Fruit fly (Drosophila melanogaster) Kc167 (cell line): ENCODE data around the gene dtn.

Source experiments
- h ChIP-seq: fragments of >200 bp; optimal IDR thresholded peaks from 3 replicates; lab custom pipeline; 2018; ENCODE audit warnings: missing external identifiers
- ttk ChIP-seq: sonication (Bioruptor generic); optimal IDR thresholded peaks from 2 replicates; lab custom pipeline; 2017; ENCODE audit warnings: missing external identifiers

DNA sequence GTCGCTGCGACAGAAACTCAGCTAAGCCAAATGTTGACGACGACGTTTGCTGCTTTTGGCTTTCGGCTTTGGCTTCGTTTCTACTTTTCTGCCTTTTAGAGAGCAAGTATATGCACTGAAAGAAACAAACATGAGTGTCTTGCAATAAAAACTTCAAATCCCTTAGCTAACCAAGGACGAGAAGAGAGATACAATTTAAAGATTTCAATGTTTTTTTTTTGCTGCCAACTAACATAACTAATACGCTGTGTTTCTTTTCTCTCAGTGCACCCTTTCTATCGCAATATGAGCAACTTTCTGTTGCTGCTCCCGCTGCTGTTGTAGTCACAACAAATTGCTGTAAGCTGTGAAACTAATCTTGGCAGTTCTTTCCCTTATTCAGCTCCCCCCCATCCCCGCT lies 46.0 kb upstream of the dtn start:
- no peak for TF ChIP-seq ttk
- TF ChIP-seq h (lab: Kevin White, UChicago): no peak
